Worm (Caenorhabditis elegans) whole organism, L1 larva: ENCODE results near the gene C01G12.7.

Experiments
- jun-1 ChIP-seq: fragments of 150-350 bp; optimal IDR thresholded peaks from 2 replicates; lab custom pipeline; 2014; ENCODE audit warnings: missing biosample characterization, missing genetic modification reagents, missing genetic modification characterization
- nhr-90 ChIP-seq: sonication (generic microtip); optimal IDR thresholded peaks from 2 replicates; lab custom pipeline; 2016; ENCODE audit warnings: mild to moderate bottlenecking, missing genetic modification characterization, missing compliant biosample characterization; ENCODE audit not compliant: poor library complexity

- TF ChIP-seq jun-1 (tag; lab: Kevin White, UChicago) = no peak
- TF ChIP-seq nhr-90 (tag; lab: Kevin White, UChicago) = no peak
Measured at ce11 chrII:14591699-14592098, at the start of gene C01G12.7.
